Worm (Caenorhabditis elegans) whole organism, young adult: ENCODE measurements around the gene C08G9.1.

ENCODE experiments used
- B0261.1 ChIP-seq: sonication (generic microtip); optimal IDR thresholded peaks from 2 replicates; lab custom pipeline; 2016; ENCODE audit warnings: mild to moderate bottlenecking, missing genetic modification characterization, moderate library complexity, missing compliant biosample characterization
- F39B2.1 ChIP-seq: fragments of 200-800 bp; sonication (Bioruptor generic); IDR thresholded peaks from 2 replicates; pipeline ENCODE4 v1.3.6; 2022; ENCODE audit warnings: missing genetic modification reagents, missing genetic modification characterization, missing compliant biosample characterization
- F49E8.2 ChIP-seq: sonication (generic microtip); optimal IDR thresholded peaks from 3 replicates; lab custom pipeline; 2017; ENCODE audit warnings: missing genetic modification characterization, mild to moderate bottlenecking, missing compliant biosample characterization, antibody characterized with exemption, moderate library complexity; ENCODE audit not compliant: insufficient read depth
- F57C9.4 ChIP-seq: sonication (generic microtip); optimal IDR thresholded peaks from 2 replicates; lab custom pipeline; 2017; ENCODE audit warnings: mild to moderate bottlenecking, missing genetic modification characterization, missing compliant biosample characterization
- T07F8.4 ChIP-seq: sonication (generic microtip); optimal IDR thresholded peaks from 2 replicates; lab custom pipeline; 2016; ENCODE audit warnings: mild to moderate bottlenecking, missing genetic modification characterization, moderate library complexity, missing compliant biosample characterization
- Y95B8A.8 ChIP-seq: fragments of 200-800 bp; sonication (Bioruptor generic); IDR thresholded peaks from 2 replicates; pipeline ENCODE4 v1.3.6; 2022; ENCODE audit warnings: missing genetic modification reagents, missing genetic modification characterization, missing compliant biosample characterization
- ZK185.1 ChIP-seq: sonication (generic microtip); optimal IDR thresholded peaks from 2 replicates; lab custom pipeline; 2016; ENCODE audit warnings: mild to moderate bottlenecking, missing genetic modification characterization, missing compliant biosample characterization; ENCODE audit not compliant: poor library complexity, severe bottlenecking
- attf-3 ChIP-seq: fragments of 200-800 bp; sonication (Bioruptor generic); conservative IDR thresholded peaks from 2 replicates; pipeline ENCODE4 v1.3.6; 2022; ENCODE audit warnings: missing genetic modification reagents, missing genetic modification characterization, missing compliant biosample characterization
- attf-5 ChIP-seq: fragments of 200-800 bp; sonication (Bioruptor generic); optimal IDR thresholded peaks from 2 replicates; lab custom pipeline; 2018; ENCODE audit warnings: mild to moderate bottlenecking, missing genetic modification characterization, missing compliant biosample characterization
- ccch-3 ChIP-seq: fragments of 200-800 bp; sonication (Bioruptor generic); optimal IDR thresholded peaks from 2 replicates; lab custom pipeline; 2018; ENCODE audit warnings: mild to moderate bottlenecking, missing genetic modification characterization, missing compliant biosample characterization
- ceh-100 ChIP-seq: fragments of 200-800 bp; sonication (Bioruptor generic); IDR thresholded peaks from 2 replicates; pipeline ENCODE4 v1.3.6; 2022; ENCODE audit warnings: missing genetic modification reagents, missing genetic modification characterization, missing compliant biosample characterization
- ceh-40 ChIP-seq: fragments of 200-800 bp; sonication (Bioruptor generic); IDR thresholded peaks from 2 replicates; pipeline ENCODE4 v1.3.6; 2022; ENCODE audit warnings: missing genetic modification characterization, missing compliant biosample characterization
- ceh-58 ChIP-seq: fragments of 200-800 bp; sonication (Bioruptor generic); IDR thresholded peaks from 2 replicates; pipeline ENCODE4 v1.3.6; 2022; ENCODE audit warnings: missing genetic modification characterization, missing compliant biosample characterization
- ceh-91 ChIP-seq: fragments of 200-800 bp; sonication (Bioruptor generic); IDR thresholded peaks from 2 replicates; pipeline ENCODE4 v1.3.6; 2022; ENCODE audit warnings: missing genetic modification reagents, missing genetic modification characterization, missing compliant biosample characterization
- efl-1 ChIP-seq: fragments of 150-350 bp; optimal IDR thresholded peaks from 2 replicates; lab custom pipeline; 2014; ENCODE audit warnings: missing biosample characterization, missing genetic modification reagents, missing genetic modification characterization
- egl-44 ChIP-seq: fragments of 200-800 bp; sonication (Bioruptor generic); IDR thresholded peaks from 2 replicates; pipeline ENCODE4 v1.3.6; 2022; ENCODE audit warnings: missing genetic modification reagents, missing genetic modification characterization, missing compliant biosample characterization
- him-1 ChIP-seq: sonication (generic microtip); optimal IDR thresholded peaks from 2 replicates; lab custom pipeline; 2016; ENCODE audit warnings: missing genotype, missing genetic modification reagents, missing genetic modification characterization, missing compliant biosample characterization
- hlh-26 ChIP-seq: fragments of 200-800 bp; sonication (Bioruptor generic); conservative IDR thresholded peaks from 2 replicates; pipeline ENCODE4 v1.3.6; 2022; ENCODE audit warnings: missing genetic modification reagents, missing genetic modification characterization, missing compliant biosample characterization
- let-526 ChIP-seq: fragments of 200-800 bp; sonication (Bioruptor generic); IDR thresholded peaks from 2 replicates; pipeline ENCODE4 v1.3.6; 2022; ENCODE audit warnings: missing genetic modification reagents, missing genetic modification characterization, missing compliant biosample characterization
- lin-35 ChIP-seq, 3 experiments: fragments of 150-350 bp in 2 of 3; sonication (generic microtip) in 1 of 3; optimal IDR thresholded peaks; 2 replicates each; lab custom pipeline; 2014 to 2018; ENCODE audit warnings: missing biosample characterization in 3 of 3, missing genetic modification characterization in 3 of 3, missing genetic modification reagents in 3 of 3
- lin-54 ChIP-seq: fragments of 200-800 bp; sonication (Bioruptor generic); optimal IDR thresholded peaks from 2 replicates; lab custom pipeline; 2018; ENCODE audit warnings: mild to moderate bottlenecking, missing genetic modification characterization, missing compliant biosample characterization
- lir-1 ChIP-seq: fragments of 200-800 bp; sonication (Bioruptor generic); conservative IDR thresholded peaks from 2 replicates; pipeline ENCODE4 v1.3.6; 2022; ENCODE audit warnings: missing genetic modification reagents, missing genetic modification characterization, missing compliant biosample characterization
- lsl-1 ChIP-seq: fragments of 200-800 bp; sonication (Bioruptor generic); optimal IDR thresholded peaks from 2 replicates; lab custom pipeline; 2018; ENCODE audit warnings: mild to moderate bottlenecking, missing genetic modification characterization, moderate library complexity, missing compliant biosample characterization
- madf-10 ChIP-seq: sonication (generic microtip); optimal IDR thresholded peaks from 2 replicates; lab custom pipeline; 2016; ENCODE audit warnings: mild to moderate bottlenecking, missing genetic modification characterization, missing compliant biosample characterization
- madf-8 ChIP-seq: fragments of 200-800 bp; sonication (Bioruptor generic); conservative IDR thresholded peaks from 2 replicates; pipeline ENCODE4 v1.3.6; 2022; ENCODE audit warnings: missing genetic modification reagents, missing genetic modification characterization, missing compliant biosample characterization
- mcd-1 ChIP-seq: fragments of 200-800 bp; sonication (Bioruptor generic); IDR thresholded peaks from 2 replicates; pipeline ENCODE4 v1.3.6; 2022; ENCODE audit warnings: missing genetic modification reagents, missing genetic modification characterization, missing compliant biosample characterization
- mes-4 ChIP-seq: sonication (generic microtip); optimal IDR thresholded peaks from 2 replicates; lab custom pipeline; 2016; ENCODE audit warnings: missing genotype, missing genetic modification characterization, missing compliant biosample characterization
- nhr-27 ChIP-seq: fragments of 200-800 bp; sonication (Bioruptor generic); optimal IDR thresholded peaks from 2 replicates; lab custom pipeline; 2018; ENCODE audit warnings: mild to moderate bottlenecking, missing genetic modification characterization, moderate library complexity, missing compliant biosample characterization
- nhr-80 ChIP-seq: sonication (generic microtip); optimal IDR thresholded peaks from 2 replicates; lab custom pipeline; 2016; ENCODE audit warnings: missing genetic modification characterization, missing compliant biosample characterization
- rec-8 ChIP-seq, 2 experiments: sonication (generic microtip); optimal IDR thresholded peaks; 2 replicates each; lab custom pipeline; 2016; ENCODE audit warnings: mild to moderate bottlenecking in 2 of 2, missing genetic modification characterization in 2 of 2, missing genetic modification reagents in 2 of 2, missing genotype in 2 of 2, missing biosample characterization in 1 of 2, missing compliant biosample characterization in 1 of 2, moderate library complexity in 1 of 2
- sdz-38 ChIP-seq: sonication (generic microtip); optimal IDR thresholded peaks from 2 replicates; lab custom pipeline; 2016; ENCODE audit warnings: missing genotype, missing genetic modification characterization, missing compliant biosample characterization
- snpc-1.3 ChIP-seq: sonication (generic microtip); optimal IDR thresholded peaks from 2 replicates; lab custom pipeline; 2017; ENCODE audit warnings: missing genetic modification characterization, mild to moderate bottlenecking, missing compliant biosample characterization, antibody characterized with exemption, moderate library complexity, missing genotype, missing genetic modification reagents; ENCODE audit not compliant: insufficient read depth
- snpc-4 ChIP-seq, 5 experiments: fragments of 150-350 bp in 1 of 5; sonication (generic microtip) in 4 of 5; optimal IDR thresholded peaks; 2 replicates each; lab custom pipeline; 2014 to 2018; ENCODE audit warnings: missing genetic modification characterization in 5 of 5, missing biosample characterization in 3 of 5, antibody characterized with exemption in 2 of 5, mild to moderate bottlenecking in 2 of 5, missing compliant biosample characterization in 2 of 5, missing genotype in 2 of 5, moderate library complexity in 2 of 5, missing genetic modification reagents in 1 of 5
- tbp1 ChIP-seq: fragments of 200-800 bp; sonication (Bioruptor generic); optimal IDR thresholded peaks from 2 replicates; lab custom pipeline; 2018; ENCODE audit warnings: mild to moderate bottlenecking, missing genetic modification characterization, missing compliant biosample characterization
- tbx-9 ChIP-seq: sonication (generic microtip); optimal IDR thresholded peaks from 2 replicates; lab custom pipeline; 2016; ENCODE audit warnings: borderline replicate concordance, missing genetic modification characterization, inconsistent platforms, missing compliant biosample characterization
- tlf-1 ChIP-seq: fragments of 200-800 bp; sonication (Bioruptor generic); optimal IDR thresholded peaks from 2 replicates; lab custom pipeline; 2018; ENCODE audit warnings: mild to moderate bottlenecking, missing genetic modification characterization, missing compliant biosample characterization
- ztf-18 ChIP-seq: sonication (generic microtip); optimal IDR thresholded peaks from 2 replicates; lab custom pipeline; 2016; ENCODE audit warnings: missing genotype, mild to moderate bottlenecking, missing genetic modification characterization, missing compliant biosample characterization
- ztf-22 ChIP-seq: fragments of 200-800 bp; sonication (Bioruptor generic); optimal IDR thresholded peaks from 2 replicates; lab custom pipeline; 2018; ENCODE audit warnings: mild to moderate bottlenecking, missing genetic modification characterization, moderate library complexity, missing compliant biosample characterization
- ztf-26 ChIP-seq: sonication (generic microtip); optimal IDR thresholded peaks from 2 replicates; lab custom pipeline; 2017; ENCODE audit warnings: missing genetic modification characterization, missing compliant biosample characterization

The C08G9.1 gene

ce11 chrIV:7654212-7654778 lies 4.3 kb upstream of the C08G9.1 start, which contains the start of gene nrde-4 (continued):
- TF ChIP-seq ceh-58 (no peak), ceh-40 (GFP tag; lab: Robert Waterston, UW) (no peak), ZK185.1 (tag; lab: Kevin White, UChicago) (peak; percentile 34), mes-4 (no peak), attf-5 (GFP tag; lab: Kevin White, UChicago) (peak; percentile 77), sdz-38 (no peak), mcd-1 (GFP tag; lab: Robert Waterston, UW) (peak; percentile 95), nhr-27 (tag; lab: Kevin White, UChicago) (no peak), efl-1 (GFP tag; lab: Kevin White, UChicago) (peak; percentile 20), ceh-91 (GFP tag; lab: Robert Waterston, UW) (peak; percentile 28; the same call in 1 of the 2 replicates), madf-10 (peak; percentile 15), tlf-1 (no peak), ccch-3 (GFP tag; lab: Kevin White, UChicago) (no peak), snpc-4 (GFP tag; optimal IDR thresholded peaks at IDR 0.05; lab: Kevin White, UChicago) (no peak), snpc-4 (tag; optimal IDR thresholded peaks at IDR 0.05; lab: Kevin White, UChicago) (peak in 3 of 4 experiments; percentile 15 to 56 (median 52)), tbp1 (GFP tag; lab: Kevin White, UChicago) (peak; percentile 26), ztf-18 (tag; lab: Kevin White, UChicago) (peak; percentile 12), ceh-100 (peak; percentile 96), lsl-1 (GFP tag; lab: Kevin White, UChicago) (peak; percentile 29), rec-8 (tag; optimal IDR thresholded peaks at IDR 0.05; lab: Kevin White, UChicago) (no peak), let-526 (no peak), snpc-1.3 (tag; lab: Kevin White, UChicago) (peak; percentile 3), lir-1 (GFP tag; lab: Robert Waterston, UW) (no peak), lin-35 (GFP tag; optimal IDR thresholded peaks at IDR 0.05; lab: Kevin White, UChicago) (no peak)

ce11 chrIV:7659481-7659880 lies 918 bp downstream of the C08G9.1 start:
- TF ChIP-seq T07F8.4 (tag; lab: Kevin White, UChicago) (no peak), lsl-1 (GFP tag; lab: Kevin White, UChicago) (no peak), lin-54 (GFP tag; lab: Kevin White, UChicago) (no peak), egl-44 (GFP tag; lab: Robert Waterston, UW) (no peak), F49E8.2 (no peak), attf-5 (GFP tag; lab: Kevin White, UChicago) (no peak), hlh-26 (GFP tag; lab: Robert Waterston, UW) (no peak), F57C9.4 (tag; lab: Kevin White, UChicago) (no peak), F39B2.1 (no peak), madf-8 (no peak), Y95B8A.8 (GFP tag; lab: Robert Waterston, UW) (no peak), nhr-80 (no peak), ztf-26 (tag; lab: Kevin White, UChicago) (no peak), attf-3 (GFP tag; lab: Robert Waterston, UW) (no peak), him-1 (no peak), B0261.1 (tag; lab: Kevin White, UChicago) (no peak), tbx-9 (no peak), ztf-22 (GFP tag; lab: Kevin White, UChicago) (no peak), mcd-1 (GFP tag; lab: Robert Waterston, UW) (no peak)
